Fruit fly (Drosophila melanogaster) Kc167 (cell line): Measurements from ENCODE around the gene CG4586.

ENCODE experiments used
- Sin3A ChIP-seq: fragments of >200 bp; optimal IDR thresholded peaks from 2 replicates; lab custom pipeline; 2018; ENCODE audit warnings: missing external identifiers
- h ChIP-seq: fragments of >200 bp; optimal IDR thresholded peaks from 3 replicates; lab custom pipeline; 2018; ENCODE audit warnings: missing external identifiers
- insv ChIP-seq: fragments of >200 bp; optimal IDR thresholded peaks from 3 replicates; lab custom pipeline; 2018; ENCODE audit warnings: missing external identifiers
- psq ChIP-seq: fragments of >200 bp; optimal IDR thresholded peaks from 2 replicates; lab custom pipeline; 2017; ENCODE audit warnings: missing external identifiers

DNA sequence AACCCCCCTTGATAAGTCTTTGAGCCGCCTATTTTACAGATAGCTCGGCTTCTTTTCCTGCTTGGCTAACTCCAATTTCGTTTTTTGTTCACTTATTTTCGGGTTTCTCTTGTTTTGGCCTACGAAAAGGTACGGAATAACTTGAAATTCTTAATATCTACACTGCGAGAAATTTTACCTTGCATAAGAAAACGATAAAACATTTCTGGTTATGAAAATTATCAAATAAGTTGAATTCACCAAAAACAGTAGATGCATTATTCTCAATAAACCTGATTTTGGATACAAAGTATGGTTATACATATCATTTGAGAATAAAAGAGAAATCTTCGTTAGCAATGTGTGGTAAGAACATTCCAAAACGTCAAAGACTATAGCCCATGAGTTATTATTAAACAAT lies 12.3 kb downstream of the CG4586 start:
- TF ChIP-seq insv (lab: Kevin White, UChicago) (no peak), Sin3A (lab: Kevin White, UChicago) (no peak), h (lab: Kevin White, UChicago) (no peak), psq (lab: Kevin White, UChicago) (no peak)
